Fruit fly (Drosophila melanogaster) whole organism, embryonic: ENCODE data around the gene Or85a.
A peak's percentile ranks its signal among the peaks of the same experiment; 100 is the strongest.

Experiments
- CG1024 ChIP-seq: fragments of 200-800 bp; sonication (Bioruptor generic); IDR thresholded peaks from 2 replicates; pipeline ENCODE4 v1.3.6; 2022; ENCODE audit warnings: missing biosample characterization, missing genetic modification characterization
- CG11696 ChIP-seq: fragments of 200-800 bp; sonication (Bioruptor generic); IDR thresholded peaks from 2 replicates; pipeline ENCODE4 v1.3.6; 2022; ENCODE audit warnings: missing biosample characterization, missing genetic modification characterization
- CG12071 ChIP-seq: fragments of 200-800 bp; sonication (Bioruptor generic); optimal IDR thresholded peaks from 3 replicates; lab custom pipeline; 2018; ENCODE audit warnings: missing biosample characterization, mild to moderate bottlenecking, missing genetic modification characterization
- CG12155 ChIP-seq: fragments of 200-800 bp; sonication (Bioruptor generic); optimal IDR thresholded peaks from 3 replicates; lab custom pipeline; 2016; ENCODE audit warnings: missing biosample characterization, missing genetic modification characterization
- CG12236 ChIP-seq: fragments of 200-800 bp; sonication (Bioruptor generic); optimal IDR thresholded peaks from 2 replicates; lab custom pipeline; 2016; ENCODE audit warnings: missing biosample characterization, missing genetic modification characterization
- CG1233 ChIP-seq: fragments of 200-800 bp; sonication (Bioruptor generic); optimal IDR thresholded peaks from 4 replicates; lab custom pipeline; 2018; ENCODE audit warnings: missing biosample characterization, mild to moderate bottlenecking, missing genetic modification characterization
- CG12659 ChIP-seq: fragments of 200-800 bp; sonication (Bioruptor generic); optimal IDR thresholded peaks from 3 replicates; lab custom pipeline; 2017; ENCODE audit warnings: mild to moderate bottlenecking, missing biosample characterization, missing genetic modification reagents, missing genetic modification characterization
- CG14014 ChIP-seq: fragments of 200-800 bp; sonication (Bioruptor generic); IDR thresholded peaks from 2 replicates; pipeline ENCODE4 v1.3.6; 2022; ENCODE audit warnings: missing biosample characterization, missing genetic modification characterization
- CG14050 ChIP-seq: fragments of 200-800 bp; sonication (Bioruptor generic); IDR thresholded peaks from 3 replicates; pipeline ENCODE4 v1.3.6; 2022; ENCODE audit warnings: missing biosample characterization, missing genetic modification characterization
- CG15011 ChIP-seq: fragments of 200-800 bp; sonication (Bioruptor generic); optimal IDR thresholded peaks from 3 replicates; lab custom pipeline; 2018; ENCODE audit warnings: missing biosample characterization, mild to moderate bottlenecking, missing genetic modification characterization
- CG1603 ChIP-seq: fragments of 200-800 bp; sonication (Bioruptor generic); optimal IDR thresholded peaks from 2 replicates; lab custom pipeline; 2019; ENCODE audit warnings: missing biosample characterization, mild to moderate bottlenecking, missing genetic modification characterization, moderate library complexity
- CG17328 ChIP-seq: fragments of 200-800 bp; sonication (Bioruptor generic); IDR thresholded peaks from 2 replicates; pipeline ENCODE4 v1.3.6; 2022; ENCODE audit warnings: missing biosample characterization, missing genetic modification characterization
- CG17612 ChIP-seq: fragments of 200-800 bp; sonication (Bioruptor generic); IDR thresholded peaks from 2 replicates; pipeline ENCODE4 v1.3.6; 2022; ENCODE audit warnings: missing biosample characterization, missing genetic modification characterization
- CG18262 ChIP-seq: fragments of 200-800 bp; optimal IDR thresholded peaks from 3 replicates; lab custom pipeline; 2019; ENCODE audit warnings: missing biosample characterization, mild to moderate bottlenecking, missing genetic modification characterization, moderate library complexity
- CG3163 ChIP-seq: fragments of 200-800 bp; sonication (Bioruptor generic); optimal IDR thresholded peaks from 3 replicates; lab custom pipeline; 2016; ENCODE audit warnings: missing biosample characterization, missing genetic modification characterization
- CG3726 ChIP-seq: fragments of 200-800 bp; sonication (Bioruptor generic); IDR thresholded peaks from 3 replicates; pipeline ENCODE4, ENCODE4 v1.3.6; 2022; ENCODE audit warnings: missing biosample characterization, missing genetic modification characterization
- CG4282 ChIP-seq: fragments of 200-800 bp; sonication (Bioruptor generic); optimal IDR thresholded peaks from 2 replicates; lab custom pipeline; 2016; ENCODE audit warnings: missing biosample characterization, missing genetic modification characterization
- CG4404 ChIP-seq: fragments of 200-800 bp; sonication (Bioruptor generic); IDR thresholded peaks from 2 replicates; pipeline ENCODE4 v1.3.6; 2022; ENCODE audit warnings: missing biosample characterization, missing genetic modification characterization
- CG4617 ChIP-seq: fragments of 200-800 bp; sonication (Bioruptor generic); optimal IDR thresholded peaks from 3 replicates; lab custom pipeline; 2016; ENCODE audit warnings: missing biosample characterization, missing genetic modification characterization, borderline replicate concordance
- CG7556 ChIP-seq: fragments of 200-800 bp; sonication (Bioruptor generic); optimal IDR thresholded peaks from 2 replicates; lab custom pipeline; 2017; ENCODE audit warnings: missing biosample characterization, mild to moderate bottlenecking, missing genetic modification characterization
- D19A ChIP-seq: fragments of 200-800 bp; optimal IDR thresholded peaks from 3 replicates; lab custom pipeline; 2019; ENCODE audit warnings: missing biosample characterization, mild to moderate bottlenecking, missing genetic modification characterization, moderate library complexity
- Dbx ChIP-seq: fragments of 200-800 bp; sonication (Bioruptor generic); IDR thresholded peaks from 3 replicates; pipeline ENCODE4 v1.3.6; 2022; ENCODE audit warnings: missing biosample characterization, missing genetic modification characterization
- Deaf1 ChIP-seq: fragments of 200-800 bp; optimal IDR thresholded peaks from 3 replicates; lab custom pipeline; 2019; ENCODE audit warnings: missing biosample characterization, mild to moderate bottlenecking, missing genetic modification characterization, moderate library complexity
- Gug ChIP-seq: fragments of 200-800 bp; sonication (Bioruptor generic); IDR thresholded peaks from 4 replicates; pipeline ENCODE4 v1.3.6; 2022; ENCODE audit warnings: missing biosample characterization, missing genetic modification characterization
- HmgD ChIP-seq: fragments of 200-800 bp; sonication (Bioruptor generic); optimal IDR thresholded peaks from 3 replicates; lab custom pipeline; 2016; ENCODE audit warnings: missing biosample characterization, missing genetic modification characterization
- Hsf ChIP-seq: fragments of 200-800 bp; sonication (Bioruptor generic); optimal IDR thresholded peaks from 3 replicates; lab custom pipeline; 2016; ENCODE audit warnings: missing biosample characterization, missing genetic modification characterization
- NFAT ChIP-seq: fragments of 200-800 bp; sonication (Bioruptor generic); IDR thresholded peaks from 2 replicates; pipeline ENCODE4 v1.3.6; 2022; ENCODE audit warnings: missing biosample characterization, missing genetic modification characterization
- NK7.1 ChIP-seq: fragments of 200-800 bp; sonication (Bioruptor generic); optimal IDR thresholded peaks from 3 replicates; lab custom pipeline; 2016; ENCODE audit warnings: missing biosample characterization, missing genetic modification characterization
- Scr ChIP-seq: fragments of 200-800 bp; sonication (Bioruptor generic); IDR thresholded peaks from 2 replicates; pipeline ENCODE4 v1.3.6; 2022; ENCODE audit warnings: missing biosample characterization, missing genetic modification characterization; ENCODE audit not compliant: partially characterized antibody
- Usf ChIP-seq: fragments of 200-800 bp; sonication (Bioruptor generic); optimal IDR thresholded peaks from 2 replicates; lab custom pipeline; 2017; ENCODE audit warnings: missing genotype, missing biosample characterization, missing genetic modification characterization
- ara ChIP-seq: fragments of 200-800 bp; sonication (Bioruptor generic); IDR thresholded peaks from 2 replicates; pipeline ENCODE4 v1.3.6; 2022; ENCODE audit warnings: missing biosample characterization, missing genetic modification characterization
- ase ChIP-seq: fragments of 200-800 bp; sonication (Bioruptor generic); IDR thresholded peaks from 3 replicates; pipeline ENCODE4 v1.3.6; 2022; ENCODE audit warnings: missing biosample characterization, missing genetic modification characterization
- ato ChIP-seq: fragments of 200-800 bp; sonication (Bioruptor generic); IDR thresholded peaks from 2 replicates; pipeline ENCODE4 v1.3.6; 2022; ENCODE audit warnings: missing biosample characterization, missing genetic modification characterization; ENCODE audit not compliant: partially characterized antibody
- crc ChIP-seq: fragments of 200-800 bp; sonication (Bioruptor generic); optimal IDR thresholded peaks from 2 replicates; lab custom pipeline; 2016; ENCODE audit warnings: missing biosample characterization, missing genetic modification characterization
- dysf ChIP-seq: fragments of 200-800 bp; sonication (Bioruptor generic); IDR thresholded peaks from 3 replicates; pipeline ENCODE4 v1.3.6; 2022; ENCODE audit warnings: missing biosample characterization, missing genetic modification characterization
- fd64A ChIP-seq: fragments of 200-800 bp; sonication (Bioruptor generic); optimal IDR thresholded peaks from 3 replicates; lab custom pipeline; 2018; ENCODE audit warnings: missing biosample characterization, mild to moderate bottlenecking, missing genetic modification characterization
- ftz-f1 ChIP-seq: fragments of 200-800 bp; sonication (Bioruptor generic); optimal IDR thresholded peaks from 2 replicates; lab custom pipeline; 2016; ENCODE audit warnings: missing biosample characterization, missing genetic modification characterization
- grau ChIP-seq: fragments of 200-800 bp; optimal IDR thresholded peaks from 3 replicates; lab custom pipeline; 2019; ENCODE audit warnings: missing biosample characterization, mild to moderate bottlenecking, missing genetic modification characterization, moderate library complexity
- gro ChIP-seq: fragments of 200-800 bp; sonication (Bioruptor generic); optimal IDR thresholded peaks from 2 replicates; lab custom pipeline; 2016; ENCODE audit warnings: missing biosample characterization, missing genetic modification characterization
- h ChIP-seq: fragments of >200 bp; optimal IDR thresholded peaks from 2 replicates; lab custom pipeline; 2017
- ken ChIP-seq: fragments of 200-800 bp; sonication (Bioruptor generic); IDR thresholded peaks from 3 replicates; pipeline ENCODE4 v1.3.6; 2022; ENCODE audit warnings: missing biosample characterization, missing genetic modification characterization
- mam ChIP-seq: fragments of 200-800 bp; sonication (Bioruptor generic); optimal IDR thresholded peaks from 3 replicates; lab custom pipeline; 2016; ENCODE audit warnings: missing biosample characterization, missing genetic modification characterization
- oc ChIP-seq: fragments of 200-800 bp; sonication (Bioruptor generic); optimal IDR thresholded peaks from 2 replicates; lab custom pipeline; 2018; ENCODE audit warnings: missing biosample characterization, mild to moderate bottlenecking, missing genetic modification characterization, moderate library complexity
- otp ChIP-seq: fragments of 200-800 bp; sonication (Bioruptor generic); IDR thresholded peaks from 3 replicates; pipeline ENCODE4, ENCODE4 v1.3.6; 2022; ENCODE audit warnings: missing biosample characterization, missing genetic modification characterization
- pho ChIP-seq: fragments of 200-800 bp; sonication (Bioruptor generic); optimal IDR thresholded peaks from 2 replicates; lab custom pipeline; 2016; ENCODE audit warnings: missing biosample characterization, missing genetic modification characterization
- salm ChIP-seq: fragments of 200-800 bp; sonication (Bioruptor generic); optimal IDR thresholded peaks from 2 replicates; lab custom pipeline; 2018; ENCODE audit warnings: missing biosample characterization, mild to moderate bottlenecking, missing genetic modification characterization
- sd ChIP-seq: fragments of 200-800 bp; sonication (Bioruptor generic); optimal IDR thresholded peaks from 3 replicates; lab custom pipeline; 2018; ENCODE audit warnings: missing biosample characterization, mild to moderate bottlenecking, missing genetic modification characterization, moderate library complexity
- shn ChIP-seq: fragments of 200-800 bp; sonication (Bioruptor generic); optimal IDR thresholded peaks from 3 replicates; lab custom pipeline; 2016; ENCODE audit warnings: missing biosample characterization, missing genetic modification characterization
- stc ChIP-seq: fragments of 200-800 bp; sonication (Bioruptor generic); IDR thresholded peaks from 2 replicates; pipeline ENCODE4 v1.3.6; 2022; ENCODE audit warnings: missing biosample characterization, missing genetic modification characterization
- tio ChIP-seq: fragments of 200-800 bp; sonication (Bioruptor generic); optimal IDR thresholded peaks from 2 replicates; lab custom pipeline; 2017; ENCODE audit warnings: missing biosample characterization, missing genetic modification characterization, inconsistent platforms
- toy ChIP-seq: fragments of 200-800 bp; sonication (Bioruptor generic); IDR thresholded peaks from 2 replicates; pipeline ENCODE4 v1.3.6; 2022; ENCODE audit warnings: missing biosample characterization, missing genetic modification characterization
- usp ChIP-seq: fragments of >200 bp; optimal IDR thresholded peaks from 2 replicates; lab custom pipeline; 2017; ENCODE audit warnings: missing biosample characterization, missing genetic modification characterization
- vvl ChIP-seq: fragments of 200-800 bp; sonication (Bioruptor generic); IDR thresholded peaks from 2 replicates; pipeline ENCODE4 v1.3.6; 2022; ENCODE audit warnings: missing biosample characterization, missing genetic modification characterization
- z ChIP-seq: fragments of 200-800 bp; sonication (Bioruptor generic); IDR thresholded peaks from 3 replicates; pipeline ENCODE4 v1.3.6; 2022; ENCODE audit warnings: missing biosample characterization, missing genetic modification characterization

Or85a gene

DNA sequence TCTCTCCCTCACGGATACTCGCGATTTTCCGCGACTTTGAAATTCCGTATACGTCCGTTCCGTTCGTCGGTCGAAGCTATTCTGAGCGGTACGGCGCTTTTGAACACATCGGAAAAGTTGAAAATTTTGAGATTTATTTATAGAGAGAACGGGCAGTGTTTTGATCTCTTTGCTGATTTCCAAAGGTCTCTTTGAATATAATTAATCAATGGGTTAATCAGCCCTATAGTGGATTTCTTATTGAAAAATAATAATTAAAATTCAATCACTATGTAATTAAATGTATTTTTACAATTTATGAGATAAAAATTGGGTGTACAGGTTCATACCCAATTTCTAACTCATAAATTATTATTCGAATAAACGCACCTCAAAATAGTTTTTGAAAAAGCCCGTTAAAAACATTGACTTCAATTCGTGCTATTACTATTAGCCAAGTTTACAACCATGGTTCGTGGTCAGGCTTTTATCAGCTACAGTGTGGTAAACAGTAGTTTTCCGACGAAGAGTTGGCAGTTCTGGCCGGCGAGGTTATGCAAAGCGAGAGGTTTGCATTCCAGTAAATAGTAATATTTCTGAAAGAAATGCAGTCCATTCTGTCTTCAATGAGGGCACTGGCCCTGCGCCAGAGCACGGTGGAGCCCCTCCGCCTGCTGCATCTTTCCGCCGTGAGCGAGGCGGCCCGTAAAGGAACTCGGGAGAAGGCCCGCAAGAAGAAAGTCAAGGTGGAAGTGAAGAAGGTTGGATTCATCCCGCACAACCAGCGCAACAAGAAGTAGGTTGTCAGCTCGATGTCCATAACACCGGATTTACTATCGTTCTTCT is 20.4 kb upstream of the Or85a start, which contains the start of the genes CG9626 and mRpL1 (continued):
- TF ChIP-seq CG11696 (GFP tag; lab: Robert Waterston, UW) (no peak), ftz-f1 (GFP tag; lab: Kevin White, UChicago) (peak; percentile 94), fd64A (GFP tag; lab: Kevin White, UChicago) (no peak), CG15011 (GFP tag; lab: Kevin White, UChicago) (no peak), CG4617 (peak; percentile 92), salm (no peak), NFAT (peak; percentile 46; the same call in 1 of the 2 replicates), Dbx (GFP tag; lab: Robert Waterston, UW) (no peak), D19A (tag; lab: Kevin White, UChicago) (no peak), CG1024 (GFP tag; lab: Robert Waterston, UW) (no peak), CG4282 (GFP tag; lab: Kevin White, UChicago) (no peak), CG14014 (no peak), ato (GFP tag; lab: Robert Waterston, UW) (peak; percentile 70), oc (tag; lab: Kevin White, UChicago) (no peak), CG4404 (GFP tag; lab: Robert Waterston, UW) (no peak), ase (GFP tag; lab: Robert Waterston, UW) (no peak), CG7556 (GFP tag; lab: Kevin White, UChicago) (no peak), CG3163 (peak; percentile 54), sd (tag; lab: Kevin White, UChicago) (peak; percentile 87), Gug (GFP tag; lab: Robert Waterston, UW) (no peak), CG12071 (GFP tag; lab: Kevin White, UChicago) (no peak), h (lab: Kevin White, UChicago) (no peak), shn (GFP tag; lab: Kevin White, UChicago) (no peak), CG12155 (GFP tag; lab: Kevin White, UChicago) (peak; percentile 35), CG1603 (tag; lab: Kevin White, UChicago) (peak; percentile 89), Hsf (peak; percentile 27), Scr (GFP tag; lab: Robert Waterston, UW) (peak; percentile 23; the same call in 1 of the 2 replicates), NK7.1 (no peak), crc (no peak), Deaf1 (tag; lab: Kevin White, UChicago) (peak; percentile 58), gro (GFP tag; lab: Kevin White, UChicago) (no peak), CG12236 (no peak), dysf (GFP tag; lab: Robert Waterston, UW) (no peak), CG12659 (peak; percentile 52), stc (no peak), CG14050 (GFP tag; lab: Robert Waterston, UW) (no peak), ara (no peak), ken (GFP tag; lab: Robert Waterston, UW) (peak; percentile 41; the same call in 1 of the 3 replicates), tio (GFP tag; lab: Kevin White, UChicago) (no peak)

DNA sequence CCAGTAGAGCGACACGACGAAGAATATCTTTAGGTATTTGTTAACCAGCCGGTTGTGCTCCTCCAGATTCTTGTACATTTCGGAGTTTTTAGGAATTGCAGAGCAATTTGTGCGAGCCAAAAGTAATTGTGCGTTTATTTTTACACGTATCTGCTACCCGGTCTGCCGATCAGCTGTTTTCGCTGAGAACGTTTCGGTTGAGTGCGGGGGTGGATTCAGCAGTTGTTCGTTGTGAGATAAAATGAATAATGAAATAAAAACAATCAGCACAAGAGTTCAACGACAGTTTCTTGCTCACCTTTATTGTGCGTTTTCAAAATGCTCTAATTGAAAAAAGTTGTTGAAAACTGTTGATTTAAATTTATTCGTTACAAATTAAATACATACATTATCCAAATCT is 17.7 kb upstream of the Or85a start, which contains the start of gene nac:
Gene nac, minus strand, starts transcription at position 176 of the 400 bp plus-strand sequence.
- TF ChIP-seq pho (GFP tag; lab: Kevin White, UChicago), result no peak
- TF ChIP-seq usp (GFP tag; lab: Kevin White, UChicago), result no peak
- no peak for TF ChIP-seq otp (GFP tag; lab: Robert Waterston, UW)
- peak; percentile 11 for TF ChIP-seq CG18262 (tag; lab: Kevin White, UChicago)
- TF ChIP-seq mam (GFP tag; lab: Kevin White, UChicago), result no peak
- no peak; the same call in 1 of the 2 replicates for TF ChIP-seq CG17328
- TF ChIP-seq grau, result peak; percentile 31
- no peak for TF ChIP-seq Usf (GFP tag; lab: Kevin White, UChicago)
- peak; percentile 3 for TF ChIP-seq D19A (tag; lab: Kevin White, UChicago)
- no peak for TF ChIP-seq HmgD
- no peak for TF ChIP-seq vvl (GFP tag; lab: Robert Waterston, UW)
- no peak for TF ChIP-seq toy (GFP tag; lab: Robert Waterston, UW)
- TF ChIP-seq z (GFP tag; lab: Robert Waterston, UW), result peak; percentile 78
- no peak for TF ChIP-seq CG1233
- no peak for TF ChIP-seq CG17612 (GFP tag; lab: Robert Waterston, UW)
- no peak for TF ChIP-seq CG3726
